Worm (Caenorhabditis elegans) whole organism, L4 larva: ENCODE measurements around the gene wrt-6.

Experiments used
- D1046.2 ChIP-seq: fragments of 200-800 bp; sonication (Bioruptor generic); IDR thresholded peaks from 2 replicates; pipeline ENCODE4 v1.3.6; 2022; ENCODE audit warnings: missing genetic modification characterization, missing compliant biosample characterization
- F37D6.2 ChIP-seq: sonication (generic microtip); optimal IDR thresholded peaks from 2 replicates; lab custom pipeline; 2016; ENCODE audit warnings: mild to moderate bottlenecking, missing genetic modification characterization, missing compliant biosample characterization
- Y48G9A.11 ChIP-seq: fragments of 200-800 bp; sonication (Bioruptor generic); IDR thresholded peaks from 2 replicates; pipeline ENCODE4 v1.3.6; 2022; ENCODE audit warnings: missing genetic modification reagents, missing genetic modification characterization, missing compliant biosample characterization
- Y5F2A.4 ChIP-seq: fragments of 200-800 bp; sonication (Bioruptor generic); optimal IDR thresholded peaks from 2 replicates; lab custom pipeline; 2018; ENCODE audit warnings: mild to moderate bottlenecking, missing genetic modification characterization, missing compliant biosample characterization
- ama-1 ChIP-seq: fragments of 150-350 bp; optimal IDR thresholded peaks from 2 replicates; lab custom pipeline; 2014; ENCODE audit warnings: inconsistent platforms, mixed read lengths
- attf-4 ChIP-seq: sonication (generic microtip); optimal IDR thresholded peaks from 3 replicates; lab custom pipeline; 2017; ENCODE audit warnings: missing biosample characterization, missing genetic modification characterization
- ceh-28 ChIP-seq: fragments of 150-350 bp; optimal IDR thresholded peaks from 2 replicates; lab custom pipeline; 2014; ENCODE audit warnings: missing biosample characterization, missing genetic modification reagents, missing genetic modification characterization
- ces-1 ChIP-seq: fragments of 150-350 bp; sonication (generic microtip); optimal IDR thresholded peaks from 4 replicates; lab custom pipeline; 2014; ENCODE audit warnings: missing biosample characterization, missing genetic modification reagents, missing genetic modification characterization
- ctbp-1 ChIP-seq: fragments of 200-800 bp; sonication (Bioruptor generic); IDR thresholded peaks from 2 replicates; pipeline ENCODE4 v1.3.6; 2022; ENCODE audit warnings: missing genetic modification reagents, missing genetic modification characterization, missing compliant biosample characterization
- daf-12 ChIP-seq: fragments of 150-350 bp; optimal IDR thresholded peaks from 2 replicates; lab custom pipeline; 2014; ENCODE audit warnings: missing biosample characterization, missing genetic modification reagents, missing genetic modification characterization
- daf-8 ChIP-seq: fragments of 200-800 bp; sonication (Bioruptor generic); IDR thresholded peaks from 2 replicates; pipeline ENCODE4 v1.3.6; 2022; ENCODE audit warnings: missing genetic modification characterization, missing compliant biosample characterization
- dmd-6 ChIP-seq: fragments of 200-800 bp; sonication (Bioruptor generic); IDR thresholded peaks from 2 replicates; pipeline ENCODE4 v1.3.6; 2022; ENCODE audit warnings: missing genetic modification reagents, missing genetic modification characterization, missing compliant biosample characterization
- dmd-9 ChIP-seq: fragments of 200-800 bp; sonication (Bioruptor generic); IDR thresholded peaks from 2 replicates; pipeline ENCODE4 v1.3.6; 2022; ENCODE audit warnings: missing genetic modification reagents, missing genetic modification characterization, missing compliant biosample characterization
- dpl-1 ChIP-seq: fragments of 150-350 bp; optimal IDR thresholded peaks from 2 replicates; lab custom pipeline; 2014; ENCODE audit warnings: missing biosample characterization, missing genetic modification reagents, missing genetic modification characterization
- duxl-1 ChIP-seq: sonication (generic microtip); optimal IDR thresholded peaks from 2 replicates; lab custom pipeline; 2016; ENCODE audit warnings: mild to moderate bottlenecking, missing genetic modification characterization, moderate library complexity, missing compliant biosample characterization; ENCODE audit not compliant: poor library complexity
- dve-1 ChIP-seq: sonication (generic microtip); optimal IDR thresholded peaks from 2 replicates; lab custom pipeline; 2017; ENCODE audit warnings: antibody characterized with exemption, mild to moderate bottlenecking, missing genetic modification characterization, missing compliant biosample characterization; ENCODE audit not compliant: insufficient read depth
- egl-43 ChIP-seq: fragments of 200-800 bp; sonication (Bioruptor generic); IDR thresholded peaks from 2 replicates; pipeline ENCODE4 v1.3.6; 2022; ENCODE audit warnings: missing genetic modification reagents, missing genetic modification characterization, missing compliant biosample characterization
- fkh-10 ChIP-seq: fragments of 150-350 bp; optimal IDR thresholded peaks from 2 replicates; lab custom pipeline; 2014; ENCODE audit warnings: missing biosample characterization, missing genetic modification reagents, missing genetic modification characterization
- hlh-11 ChIP-seq: fragments of 200-800 bp; sonication (Bioruptor generic); optimal IDR thresholded peaks from 2 replicates; lab custom pipeline; 2018; ENCODE audit warnings: mild to moderate bottlenecking, missing genetic modification characterization, missing compliant biosample characterization
- hmg-1.1 ChIP-seq: fragments of 200-800 bp; sonication (Bioruptor generic); IDR thresholded peaks from 2 replicates; pipeline ENCODE4 v1.3.6; 2022; ENCODE audit warnings: missing genetic modification reagents, missing genetic modification characterization, missing compliant biosample characterization
- lin-1 ChIP-seq: fragments of 200-800 bp; sonication (Bioruptor generic); IDR thresholded peaks from 2 replicates; pipeline ENCODE4 v1.3.6; 2022; ENCODE audit warnings: missing genetic modification reagents, missing genetic modification characterization, missing compliant biosample characterization
- lin-29 ChIP-seq: fragments of 200-800 bp; sonication (Bioruptor generic); IDR thresholded peaks from 2 replicates; pipeline ENCODE4 v1.3.6; 2022; ENCODE audit warnings: missing genetic modification reagents, missing genetic modification characterization, missing compliant biosample characterization
- lsy-2 ChIP-seq, 2 experiments: fragments of 150-350 bp in 1 of 2; sonication (generic microtip) in 1 of 2; optimal IDR thresholded peaks; 2 replicates each; lab custom pipeline; 2014 to 2017; ENCODE audit warnings: missing biosample characterization in 2 of 2, missing genetic modification characterization in 2 of 2
- mep-1 ChIP-seq: fragments of 150-350 bp; sonication (generic microtip); optimal IDR thresholded peaks from 3 replicates; lab custom pipeline; 2014; ENCODE audit warnings: missing biosample characterization, missing genetic modification characterization
- mes-2 ChIP-seq: sonication (generic microtip); optimal IDR thresholded peaks from 2 replicates; lab custom pipeline; 2016; ENCODE audit warnings: missing genotype, mild to moderate bottlenecking, missing genetic modification characterization, missing compliant biosample characterization; ENCODE audit not compliant: poor library complexity, severe bottlenecking
- nhr-11 ChIP-seq: fragments of 150-350 bp; optimal IDR thresholded peaks from 2 replicates; lab custom pipeline; 2014; ENCODE audit warnings: missing biosample characterization, missing genetic modification characterization
- nhr-28 ChIP-seq: fragments of 150-350 bp; optimal IDR thresholded peaks from 2 replicates; lab custom pipeline; 2014; ENCODE audit warnings: missing biosample characterization, missing genetic modification characterization
- nhr-41 ChIP-seq: fragments of 200-800 bp; sonication (Bioruptor generic); IDR thresholded peaks from 2 replicates; pipeline ENCODE4 v1.3.6; 2022; ENCODE audit warnings: missing genetic modification reagents, missing genetic modification characterization, missing compliant biosample characterization
- nhr-48 ChIP-seq: sonication (generic microtip); optimal IDR thresholded peaks from 2 replicates; lab custom pipeline; 2016; ENCODE audit warnings: mild to moderate bottlenecking, missing genetic modification characterization, missing compliant biosample characterization
- pha-4 ChIP-seq, 2 experiments: fragments of 150-350 bp in 1 of 2; fragments of 200-800 bp in 1 of 2; sonication (Bioruptor generic) in 1 of 2; IDR thresholded peaks in 1 of 2; optimal IDR thresholded peaks in 1 of 2; 2 replicates each; pipeline versions ENCODE4 v1.3.6 to Lab custom; 2014 to 2022; ENCODE audit warnings: missing genetic modification characterization in 2 of 2, missing genetic modification reagents in 2 of 2, missing biosample characterization in 1 of 2, missing compliant biosample characterization in 1 of 2
- php-3 ChIP-seq: fragments of 200-800 bp; sonication (Bioruptor generic); IDR thresholded peaks from 2 replicates; pipeline ENCODE4 v1.3.6; 2022; ENCODE audit warnings: missing genetic modification reagents, missing genetic modification characterization, missing compliant biosample characterization
- pqm-1 ChIP-seq: sonication (generic microtip); optimal IDR thresholded peaks from 2 replicates; lab custom pipeline; 2017; ENCODE audit warnings: missing biosample characterization, missing genetic modification characterization
- rbr-2 ChIP-seq: sonication (generic microtip); optimal IDR thresholded peaks from 2 replicates; lab custom pipeline; 2016; ENCODE audit warnings: missing genotype, missing genetic modification characterization, missing compliant biosample characterization
- saeg-2 ChIP-seq: fragments of 200-800 bp; sonication (Bioruptor generic); IDR thresholded peaks from 2 replicates; pipeline ENCODE4 v1.3.6; 2022; ENCODE audit warnings: missing genetic modification reagents, missing genetic modification characterization, missing compliant biosample characterization
- sdz-12 ChIP-seq: fragments of 200-800 bp; sonication (Bioruptor generic); optimal IDR thresholded peaks from 2 replicates; lab custom pipeline; 2018; ENCODE audit warnings: mild to moderate bottlenecking, missing genetic modification characterization, missing compliant biosample characterization
- set-16 ChIP-seq: fragments of 200-800 bp; sonication (Bioruptor generic); IDR thresholded peaks from 2 replicates; pipeline ENCODE4 v1.3.6; 2022; ENCODE audit warnings: missing genetic modification reagents, missing genetic modification characterization, missing compliant biosample characterization
- skn-1 ChIP-seq: fragments of 150-350 bp; optimal IDR thresholded peaks from 2 replicates; lab custom pipeline; 2014; ENCODE audit warnings: missing biosample characterization, missing genetic modification characterization
- snpc-1.2 ChIP-seq: fragments of 200-800 bp; sonication (Bioruptor generic); IDR thresholded peaks from 2 replicates; pipeline ENCODE4 v1.3.6; 2022; ENCODE audit warnings: missing genetic modification reagents, missing genetic modification characterization, missing compliant biosample characterization
- snpc-4 ChIP-seq: fragments of 150-350 bp; optimal IDR thresholded peaks from 2 replicates; lab custom pipeline; 2014; ENCODE audit warnings: missing biosample characterization, missing genetic modification characterization
- spr-1 ChIP-seq: sonication (generic microtip); optimal IDR thresholded peaks from 2 replicates; lab custom pipeline; 2016; ENCODE audit warnings: mild to moderate bottlenecking, missing genetic modification characterization, missing compliant biosample characterization
- unc-130 ChIP-seq: sonication (generic microtip); optimal IDR thresholded peaks from 2 replicates; lab custom pipeline; 2016; ENCODE audit warnings: missing genetic modification reagents, missing genetic modification characterization, missing compliant biosample characterization
- unc-62 ChIP-seq, 3 experiments: fragments of 150-350 bp in 1 of 3; sonication (generic microtip); optimal IDR thresholded peaks in 2 of 3; peaks in 1 of 3; 1 replicate in 1 of 3; 2 replicates in 2 of 3; lab custom pipeline; 2014 to 2017; ENCODE audit warnings: missing biosample characterization in 3 of 3, missing genetic modification characterization in 3 of 3, missing genetic modification reagents in 3 of 3, missing genotype in 1 of 3
- zag-1 ChIP-seq: fragments of 150-350 bp; optimal IDR thresholded peaks from 2 replicates; lab custom pipeline; 2014; ENCODE audit warnings: missing biosample characterization, missing genetic modification characterization
- zip-11 ChIP-seq: fragments of 200-800 bp; sonication (Bioruptor generic); IDR thresholded peaks from 2 replicates; pipeline ENCODE4 v1.3.6; 2022; ENCODE audit warnings: missing genetic modification characterization, missing compliant biosample characterization
- ztf-11 ChIP-seq: fragments of 150-350 bp; optimal IDR thresholded peaks from 2 replicates; lab custom pipeline; 2014; ENCODE audit warnings: missing biosample characterization, missing genetic modification characterization
- ztf-7 ChIP-seq: fragments of 150-350 bp; optimal IDR thresholded peaks from 2 replicates; lab custom pipeline; 2014; ENCODE audit warnings: missing biosample characterization, missing genetic modification characterization

wrt-6 gene

ce11 chrX:3469332-3469731, 10.7 kb upstream of the wrt-6 start:
- TF ChIP-seq duxl-1 (tag; lab: Kevin White, UChicago) (no peak), ces-1 (GFP tag; lab: Kevin White, UChicago) (peak; percentile 78), ctbp-1 (GFP tag; lab: Robert Waterston, UW) (peak; percentile 69; the same call in 1 of the 2 replicates), set-16 (peak; percentile 29; the same call in 1 of the 2 replicates)

DNA sequence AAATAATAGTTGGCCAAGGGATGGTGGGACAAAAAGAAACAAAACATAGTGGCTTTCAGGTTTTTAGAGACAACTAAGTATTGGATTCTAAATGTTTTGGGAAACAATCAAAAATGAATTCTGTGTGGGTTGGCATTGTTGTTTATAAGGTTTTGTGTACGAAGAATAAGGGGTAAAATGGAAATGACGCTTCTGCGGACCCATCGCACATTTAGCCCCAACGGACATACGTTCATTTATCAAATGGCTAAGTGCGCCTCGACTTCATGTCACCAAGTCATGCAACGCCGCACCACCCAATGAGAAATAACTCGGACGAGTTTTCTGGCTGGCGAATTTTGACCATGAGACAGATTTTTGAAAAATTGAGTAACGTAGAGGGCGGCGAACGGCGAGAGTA, 9.7 kb upstream of the wrt-6 start:
- TF ChIP-seq ztf-7 (no peak), unc-62 (GFP tag; optimal IDR thresholded peaks at IDR 0.05 in 1 of 2; lab: Kevin White, UChicago) (peak in 1 of 2 experiments; percentile 55), unc-62 (tag; optimal IDR thresholded peaks at IDR 0.05; lab: Kevin White, UChicago) (no peak)

DNA sequence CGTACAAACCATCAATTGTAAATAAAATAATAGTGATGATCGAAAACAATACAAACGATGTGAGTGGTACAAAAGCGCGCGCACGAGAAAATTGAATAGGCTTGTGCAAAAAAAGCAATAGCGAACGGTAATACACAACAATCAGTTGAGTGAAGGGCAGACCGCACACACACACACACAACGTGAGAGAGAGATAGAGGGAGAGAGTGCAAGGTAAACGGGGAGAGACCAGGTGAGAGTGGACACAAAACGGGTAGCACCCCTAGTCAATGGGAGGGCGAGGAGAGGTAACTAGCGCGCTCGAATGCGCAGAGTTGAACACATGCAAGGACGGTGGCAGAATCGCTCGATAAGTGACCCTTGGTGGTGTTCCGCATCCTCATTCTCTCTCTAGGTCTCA, 7.8 kb upstream of the wrt-6 start:
- TF ChIP-seq nhr-11 (tag; lab: Kevin White, UChicago): no peak
- no peak for TF ChIP-seq lsy-2 (tag; optimal IDR thresholded peaks at IDR 0.05; lab: Kevin White, UChicago)
- peak; percentile 30 for TF ChIP-seq rbr-2 (tag; lab: Kevin White, UChicago)
- TF ChIP-seq hlh-11 (tag; lab: Kevin White, UChicago): peak; percentile 74
- TF ChIP-seq mes-2 (tag; lab: Kevin White, UChicago): peak; percentile 64
- no peak for TF ChIP-seq nhr-48
- no peak for TF ChIP-seq pha-4 (GFP tag; IDR thresholded peaks at IDR 0.05; lab: Robert Waterston, UW)
- TF ChIP-seq pha-4 (tag; optimal IDR thresholded peaks at IDR 0.05; lab: Kevin White, UChicago): peak; percentile 95
- no peak for TF ChIP-seq php-3 (GFP tag; lab: Robert Waterston, UW)
- TF ChIP-seq dmd-9 (GFP tag; lab: Robert Waterston, UW): no peak
- TF ChIP-seq unc-62 (GFP tag; optimal IDR thresholded peaks at IDR 0.05 in 1 of 2; lab: Kevin White, UChicago): peak in 1 of 2 experiments; percentile 95
- TF ChIP-seq unc-62 (tag; optimal IDR thresholded peaks at IDR 0.05; lab: Kevin White, UChicago): no peak
- no peak for TF ChIP-seq unc-130 (GFP tag; lab: Kevin White, UChicago)
- 0 out of 2 replicates have a peak, but pooled peaks have one; percentile 53 for TF ChIP-seq hmg-1.1 (GFP tag; lab: Robert Waterston, UW)
- no peak for TF ChIP-seq saeg-2
- TF ChIP-seq ama-1 (lab: Kevin White, UChicago): no peak
- peak; percentile 52; the same call in 1 of the 2 replicates for TF ChIP-seq lin-1 (GFP tag; lab: Robert Waterston, UW)
- no peak for TF ChIP-seq egl-43 (GFP tag; lab: Robert Waterston, UW)
- no peak for TF ChIP-seq daf-8
- no peak for TF ChIP-seq Y48G9A.11
- TF ChIP-seq zag-1 (tag; lab: Kevin White, UChicago): no peak
- TF ChIP-seq set-16: peak; percentile 53
- TF ChIP-seq Y5F2A.4 (GFP tag; lab: Kevin White, UChicago): no peak
- no peak for TF ChIP-seq zip-11 (GFP tag; lab: Robert Waterston, UW)
- TF ChIP-seq pqm-1 (tag; lab: Kevin White, UChicago): peak; percentile 34
- TF ChIP-seq D1046.2: no peak
- peak; percentile 68 for TF ChIP-seq mep-1 (tag; lab: Kevin White, UChicago)
- TF ChIP-seq dmd-6 (GFP tag; lab: Robert Waterston, UW): peak; percentile 54
- TF ChIP-seq nhr-28 (tag; lab: Kevin White, UChicago): peak; percentile 87
- no peak for TF ChIP-seq spr-1 (tag; lab: Kevin White, UChicago)
- no peak for TF ChIP-seq lin-29 (GFP tag; lab: Robert Waterston, UW)
- TF ChIP-seq sdz-12 (GFP tag; lab: Kevin White, UChicago): no peak
- TF ChIP-seq attf-4: no peak
- no peak for TF ChIP-seq dpl-1
- no peak for TF ChIP-seq nhr-41 (GFP tag; lab: Robert Waterston, UW)
- peak; percentile 66 for TF ChIP-seq dve-1 (tag; lab: Kevin White, UChicago)
- no peak for TF ChIP-seq ztf-7
- no peak for TF ChIP-seq ztf-11 (tag; lab: Kevin White, UChicago)
- TF ChIP-seq skn-1 (tag; lab: Kevin White, UChicago): no peak
- no peak for TF ChIP-seq ceh-28 (tag; lab: Kevin White, UChicago)
- TF ChIP-seq F37D6.2 (tag; lab: Kevin White, UChicago): no peak
- no peak for TF ChIP-seq snpc-1.2 (GFP tag; lab: Robert Waterston, UW)
- TF ChIP-seq daf-12 (tag; lab: Kevin White, UChicago): no peak
- no peak for TF ChIP-seq fkh-10
- no peak for TF ChIP-seq snpc-4 (tag; lab: Kevin White, UChicago)
